Fruit fly (Drosophila melanogaster) whole organism, embryonic: ENCODE data around the gene RpL13.

Experiments used
- Ada2b ChIP-seq: fragments of 200-800 bp; sonication (Bioruptor generic); IDR thresholded peaks from 2 replicates; pipeline ENCODE4 v1.3.6; 2022; ENCODE audit warnings: missing biosample characterization, missing genetic modification characterization
- Aef1 ChIP-seq: fragments of 200-800 bp; sonication (Bioruptor generic); IDR thresholded peaks from 3 replicates; pipeline ENCODE4 v1.3.6; 2022; ENCODE audit warnings: missing biosample characterization, missing genetic modification characterization
- Atf3 ChIP-seq: fragments of 200-800 bp; sonication (Bioruptor generic); optimal IDR thresholded peaks from 3 replicates; lab custom pipeline; 2016; ENCODE audit warnings: missing biosample characterization, missing genetic modification characterization
- Atf6 ChIP-seq: fragments of 200-800 bp; sonication (Bioruptor generic); IDR thresholded peaks from 2 replicates; pipeline ENCODE4 v1.3.6; 2022; ENCODE audit warnings: missing biosample characterization, missing genetic modification characterization
- CG10147 ChIP-seq: fragments of 200-800 bp; sonication (Bioruptor generic); optimal IDR thresholded peaks from 2 replicates; lab custom pipeline; 2019; ENCODE audit warnings: missing biosample characterization, mild to moderate bottlenecking, missing genetic modification characterization, moderate library complexity
- CG10274 ChIP-seq: fragments of 200-800 bp; sonication (Bioruptor generic); optimal IDR thresholded peaks from 3 replicates; lab custom pipeline; 2017; ENCODE audit warnings: missing biosample characterization, mild to moderate bottlenecking, missing genetic modification characterization
- CG11560 ChIP-seq: fragments of 200-800 bp; sonication (Bioruptor generic); IDR thresholded peaks from 3 replicates; pipeline ENCODE4 v1.3.6; 2022; ENCODE audit warnings: missing biosample characterization, missing genetic modification characterization
- CG11696 ChIP-seq: fragments of 200-800 bp; sonication (Bioruptor generic); IDR thresholded peaks from 2 replicates; pipeline ENCODE4 v1.3.6; 2022; ENCODE audit warnings: missing biosample characterization, missing genetic modification characterization
- CG12391 ChIP-seq: fragments of 200-800 bp; sonication (Bioruptor generic); optimal IDR thresholded peaks from 3 replicates; lab custom pipeline; 2018; ENCODE audit warnings: missing biosample characterization, mild to moderate bottlenecking, missing genetic modification characterization, moderate library complexity
- CG14667 ChIP-seq: fragments of 200-800 bp; sonication (Bioruptor generic); IDR thresholded peaks from 2 replicates; pipeline ENCODE4 v1.3.6; 2022; ENCODE audit warnings: missing biosample characterization, missing genetic modification characterization
- CG15601 ChIP-seq: fragments of 200-800 bp; sonication (Bioruptor generic); optimal IDR thresholded peaks from 3 replicates; lab custom pipeline; 2019; ENCODE audit warnings: missing biosample characterization, mild to moderate bottlenecking, missing genetic modification characterization, moderate library complexity
- CG17802 ChIP-seq: fragments of 200-800 bp; sonication (Bioruptor generic); optimal IDR thresholded peaks from 2 replicates; lab custom pipeline; 2018; ENCODE audit warnings: missing biosample characterization, mild to moderate bottlenecking, missing genetic modification characterization, moderate library complexity
- CG2129 ChIP-seq: fragments of 200-800 bp; sonication (Bioruptor generic); IDR thresholded peaks from 2 replicates; pipeline ENCODE4 v1.3.6; 2022; ENCODE audit warnings: missing biosample characterization, missing genetic modification characterization; ENCODE audit not compliant: partially characterized antibody
- CG2678 ChIP-seq: fragments of 200-800 bp; sonication (Bioruptor generic); optimal IDR thresholded peaks from 3 replicates; lab custom pipeline; 2019; ENCODE audit warnings: missing biosample characterization, mild to moderate bottlenecking, missing genetic modification characterization, moderate library complexity
- CG3065 ChIP-seq: fragments of 200-800 bp; sonication (Bioruptor generic); optimal IDR thresholded peaks from 2 replicates; lab custom pipeline; 2016; ENCODE audit warnings: missing biosample characterization, missing genetic modification characterization
- CG34422 ChIP-seq: fragments of 200-800 bp; sonication (Bioruptor generic); IDR thresholded peaks from 3 replicates; pipeline ENCODE4 v1.3.6; 2022; ENCODE audit warnings: missing biosample characterization, missing genetic modification characterization
- CG3726 ChIP-seq: fragments of 200-800 bp; sonication (Bioruptor generic); IDR thresholded peaks from 3 replicates; pipeline ENCODE4, ENCODE4 v1.3.6; 2022; ENCODE audit warnings: missing biosample characterization, missing genetic modification characterization
- CG4282 ChIP-seq: fragments of 200-800 bp; sonication (Bioruptor generic); optimal IDR thresholded peaks from 2 replicates; lab custom pipeline; 2016; ENCODE audit warnings: missing biosample characterization, missing genetic modification characterization
- CG43689 ChIP-seq: fragments of 200-800 bp; sonication (Bioruptor generic); IDR thresholded peaks from 2 replicates; pipeline ENCODE4 v1.3.6; 2022; ENCODE audit warnings: missing biosample characterization, missing genetic modification characterization
- CG6683 ChIP-seq: fragments of 200-800 bp; sonication (Bioruptor generic); optimal IDR thresholded peaks from 2 replicates; lab custom pipeline; 2017; ENCODE audit warnings: missing biosample characterization, mild to moderate bottlenecking, missing genetic modification characterization, missing genetic modification reagents
- CG7271 ChIP-seq: fragments of 200-800 bp; sonication (Bioruptor generic); optimal IDR thresholded peaks from 2 replicates; lab custom pipeline; 2018; ENCODE audit warnings: missing biosample characterization, mild to moderate bottlenecking, missing genetic modification characterization, moderate library complexity
- CG7839 ChIP-seq: fragments of 200-800 bp; sonication (Bioruptor generic); optimal IDR thresholded peaks from 3 replicates; lab custom pipeline; 2018; ENCODE audit warnings: missing biosample characterization, mild to moderate bottlenecking, missing genetic modification characterization, moderate library complexity
- CG8765 ChIP-seq: fragments of 200-800 bp; sonication (Bioruptor generic); IDR thresholded peaks from 2 replicates; pipeline ENCODE4 v1.3.6; 2022; ENCODE audit warnings: missing biosample characterization, missing genetic modification characterization
- CG9215 ChIP-seq: fragments of 200-800 bp; sonication (Bioruptor generic); IDR thresholded peaks from 2 replicates; pipeline ENCODE4 v1.3.6; 2022; ENCODE audit warnings: missing biosample characterization, missing genetic modification characterization
- Camta ChIP-seq: fragments of 200-800 bp; sonication (Bioruptor generic); optimal IDR thresholded peaks from 2 replicates; lab custom pipeline; 2016; ENCODE audit warnings: missing biosample characterization, missing genetic modification characterization
- Dek ChIP-seq: fragments of 200-800 bp; sonication (Bioruptor generic); optimal IDR thresholded peaks from 3 replicates; lab custom pipeline; 2019; ENCODE audit warnings: missing biosample characterization, mild to moderate bottlenecking, missing genetic modification characterization, moderate library complexity
- Dp ChIP-seq: fragments of 200-800 bp; sonication (Bioruptor generic); optimal IDR thresholded peaks from 2 replicates; lab custom pipeline; 2018; ENCODE audit warnings: missing biosample characterization, mild to moderate bottlenecking, missing genetic modification characterization, moderate library complexity
- GATAe ChIP-seq: fragments of 200-800 bp; sonication (Bioruptor generic); conservative IDR thresholded peaks from 2 replicates; pipeline ENCODE4 v1.3.6; 2022; ENCODE audit warnings: missing biosample characterization, missing genetic modification characterization
- HLH4C ChIP-seq: fragments of 200-800 bp; sonication (Bioruptor generic); IDR thresholded peaks from 3 replicates; pipeline ENCODE4 v1.3.6; 2022; ENCODE audit warnings: missing biosample characterization, missing genetic modification characterization; ENCODE audit not compliant: partially characterized antibody
- Mes4 ChIP-seq: fragments of 200-800 bp; sonication (Bioruptor generic); optimal IDR thresholded peaks from 2 replicates; lab custom pipeline; 2016; ENCODE audit warnings: missing biosample characterization, missing genetic modification characterization
- Nf-YA ChIP-seq: fragments of 200-800 bp; sonication (Bioruptor generic); IDR thresholded peaks from 2 replicates; pipeline ENCODE4 v1.3.6; 2022; ENCODE audit warnings: missing biosample characterization, missing genetic modification characterization
- Scr ChIP-seq: fragments of 200-800 bp; sonication (Bioruptor generic); IDR thresholded peaks from 2 replicates; pipeline ENCODE4 v1.3.6; 2022; ENCODE audit warnings: missing biosample characterization, missing genetic modification characterization; ENCODE audit not compliant: partially characterized antibody
- Sry-β ChIP-seq: fragments of 200-800 bp; sonication (Bioruptor generic); optimal IDR thresholded peaks from 2 replicates; lab custom pipeline; 2018; ENCODE audit warnings: missing biosample characterization, mild to moderate bottlenecking, missing genetic modification characterization, moderate library complexity
- Stat92E ChIP-seq, 3 experiments: fragments of >200 bp in 2 of 3; fragments of 200-800 bp in 1 of 3; sonication (Bioruptor generic) in 1 of 3; optimal IDR thresholded peaks; 2 replicates each; lab custom pipeline; 2017 to 2019; ENCODE audit warnings: missing biosample characterization in 3 of 3, missing genetic modification characterization in 3 of 3, mild to moderate bottlenecking in 1 of 3, moderate library complexity in 1 of 3
- amos ChIP-seq: fragments of 200-800 bp; sonication (Bioruptor generic); IDR thresholded peaks from 2 replicates; pipeline ENCODE4 v1.3.6; 2022; ENCODE audit warnings: missing biosample characterization, missing genetic modification characterization; ENCODE audit not compliant: partially characterized antibody
- grau ChIP-seq: fragments of 200-800 bp; optimal IDR thresholded peaks from 3 replicates; lab custom pipeline; 2019; ENCODE audit warnings: missing biosample characterization, mild to moderate bottlenecking, missing genetic modification characterization, moderate library complexity
- h ChIP-seq: fragments of >200 bp; optimal IDR thresholded peaks from 2 replicates; lab custom pipeline; 2017
- hkb ChIP-seq, 2 experiments: fragments of 200-800 bp in 1 of 2; fragments of >200 bp in 1 of 2; sonication (Bioruptor generic) in 1 of 2; IDR thresholded peaks in 1 of 2; optimal IDR thresholded peaks in 1 of 2; 2 replicates each; pipeline versions ENCODE4 v1.3.6 to Lab custom; 2017 to 2022; ENCODE audit warnings: missing biosample characterization in 1 of 2, missing genetic modification characterization in 1 of 2
- kni ChIP-seq: fragments of 200-800 bp; sonication (Bioruptor generic); optimal IDR thresholded peaks from 3 replicates; lab custom pipeline; 2017; ENCODE audit warnings: mild to moderate bottlenecking, missing biosample characterization, missing genetic modification reagents, missing genetic modification characterization
- lmd ChIP-seq: fragments of 200-800 bp; sonication (Bioruptor generic); IDR thresholded peaks from 2 replicates; pipeline ENCODE4 v1.3.6; 2022; ENCODE audit warnings: missing biosample characterization, missing genetic modification characterization
- nom ChIP-seq: fragments of 200-800 bp; sonication (Bioruptor generic); optimal IDR thresholded peaks from 2 replicates; lab custom pipeline; 2017; ENCODE audit warnings: missing biosample characterization, missing genetic modification characterization, mild to moderate bottlenecking, moderate library complexity, missing genetic modification reagents
- phol ChIP-seq: fragments of 200-800 bp; sonication (Bioruptor generic); optimal IDR thresholded peaks from 3 replicates; lab custom pipeline; 2018; ENCODE audit warnings: missing biosample characterization, mild to moderate bottlenecking, missing genetic modification characterization, moderate library complexity
- pros ChIP-seq: fragments of 200-800 bp; sonication (Bioruptor generic); optimal IDR thresholded peaks from 3 replicates; lab custom pipeline; 2019; ENCODE audit warnings: missing biosample characterization, mild to moderate bottlenecking, missing genetic modification characterization, moderate library complexity
- pum ChIP-seq: fragments of 200-800 bp; sonication (Bioruptor generic); optimal IDR thresholded peaks from 2 replicates; lab custom pipeline; 2016; ENCODE audit warnings: missing biosample characterization, missing genetic modification characterization
- tap ChIP-seq: fragments of 200-800 bp; optimal IDR thresholded peaks from 3 replicates; lab custom pipeline; 2019; ENCODE audit warnings: missing biosample characterization, mild to moderate bottlenecking, missing genetic modification characterization, moderate library complexity
- trem ChIP-seq: fragments of 200-800 bp; optimal IDR thresholded peaks from 3 replicates; lab custom pipeline; 2019; ENCODE audit warnings: missing biosample characterization, mild to moderate bottlenecking, missing genetic modification characterization, moderate library complexity
- zen ChIP-seq: fragments of 200-800 bp; sonication (Bioruptor generic); optimal IDR thresholded peaks from 3 replicates; lab custom pipeline; 2018; ENCODE audit warnings: missing biosample characterization, mild to moderate bottlenecking, missing genetic modification characterization, moderate library complexity

RpL13 gene

DNA sequence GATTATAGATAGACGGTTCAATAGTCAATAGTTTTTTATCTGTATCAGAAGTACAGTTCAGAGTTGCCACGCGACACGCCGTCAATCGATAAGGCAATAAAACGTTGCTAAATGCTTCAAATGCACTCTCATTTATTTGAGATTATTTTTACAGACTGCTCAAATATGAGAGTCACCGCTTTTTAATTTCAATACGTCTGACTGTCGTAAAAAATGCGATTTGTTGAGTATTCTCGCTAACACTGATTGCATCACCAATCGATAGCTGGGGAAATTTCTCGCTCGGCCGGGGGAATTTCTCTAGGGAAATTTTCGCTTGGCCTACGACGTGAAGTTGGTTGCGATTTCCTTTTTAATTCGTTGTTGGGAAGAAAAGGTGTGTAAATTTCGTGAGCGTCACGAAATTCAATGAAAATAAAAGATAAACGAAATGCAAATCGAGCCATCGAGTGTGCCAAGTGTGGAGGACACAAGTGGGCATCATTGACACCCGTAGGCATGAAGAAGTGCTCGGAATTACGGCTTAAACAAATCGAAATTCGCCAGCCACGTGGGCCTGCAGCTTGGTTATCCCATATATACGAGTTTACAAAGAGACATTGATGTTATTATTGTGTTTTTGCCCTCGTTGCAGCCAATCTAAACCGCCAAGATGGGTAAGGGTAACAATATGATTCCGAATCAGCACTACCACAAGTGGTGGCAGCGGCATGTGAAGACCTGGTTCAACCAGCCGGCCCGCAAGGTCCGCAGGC, at the start of gene RpL13, which contains the start of gene Dref (continued):
- peak; percentile 85 for TF ChIP-seq trem (tag; lab: Kevin White, UChicago)
- peak; percentile 61 for TF ChIP-seq CG9215 (GFP tag; lab: Robert Waterston, UW)
- TF ChIP-seq CG2129 (GFP tag; lab: Robert Waterston, UW), result peak; percentile 47
- TF ChIP-seq CG11560 (tag; lab: Robert Waterston, UW), result 0 out of 3 replicates have a peak, but pooled peaks have one; percentile 11
- peak; percentile 47 for TF ChIP-seq Aef1 (GFP tag; lab: Robert Waterston, UW)
- peak; percentile 79 for TF ChIP-seq tap (tag; lab: Kevin White, UChicago)
- TF ChIP-seq Ada2b (GFP tag; lab: Robert Waterston, UW), result peak; percentile 62; the same call in 1 of the 2 replicates
- peak; percentile 74 for TF ChIP-seq Atf3 (GFP tag; lab: Kevin White, UChicago)
- no peak for TF ChIP-seq Dek (tag; lab: Kevin White, UChicago)
- TF ChIP-seq hkb (optimal IDR thresholded peaks at IDR 0.05; lab: Kevin White, UChicago), result no peak
- TF ChIP-seq hkb (GFP tag; IDR thresholded peaks at IDR 0.05; lab: Robert Waterston, UW), result peak; percentile 89
- peak; percentile 78 for TF ChIP-seq CG10274 (GFP tag; lab: Kevin White, UChicago)
- TF ChIP-seq GATAe (GFP tag; lab: Robert Waterston, UW), result peak; percentile 28; the same call in 1 of the 2 replicates
- TF ChIP-seq CG10147, result peak; percentile 81
- peak; percentile 73 for TF ChIP-seq Dp (GFP tag; lab: Kevin White, UChicago)
- peak; percentile 53 for TF ChIP-seq CG17802
- peak; percentile 55; the same call in 1 of the 3 replicates for TF ChIP-seq CG3726 (GFP tag; lab: Robert Waterston, UW)
- peak; percentile 60 for TF ChIP-seq pros (GFP tag; lab: Kevin White, UChicago)
- TF ChIP-seq CG7271 (tag; lab: Kevin White, UChicago), result peak; percentile 93
- TF ChIP-seq HLH4C (GFP tag; lab: Robert Waterston, UW), result peak; percentile 90; the same call in 2 of the 3 replicates
- TF ChIP-seq Stat92E (GFP tag; optimal IDR thresholded peaks at IDR 0.05; lab: Kevin White, UChicago), result peak in 1 of 3 experiments; percentile 80
- peak; percentile 84 for TF ChIP-seq CG6683 (GFP tag; lab: Kevin White, UChicago)
- peak; percentile 63 for TF ChIP-seq CG43689 (GFP tag; lab: Robert Waterston, UW)
- TF ChIP-seq nom (GFP tag; lab: Kevin White, UChicago), result peak; percentile 92
- TF ChIP-seq CG34422 (GFP tag; lab: Robert Waterston, UW), result peak; percentile 77; the same call in 2 of the 3 replicates
- peak; percentile 72 for TF ChIP-seq amos (GFP tag; lab: Robert Waterston, UW)
- peak; percentile 88 for TF ChIP-seq CG12391 (tag; lab: Kevin White, UChicago)
- peak; percentile 97 for TF ChIP-seq kni (GFP tag; lab: Kevin White, UChicago)
- TF ChIP-seq Camta (GFP tag; lab: Kevin White, UChicago), result peak; percentile 88
- TF ChIP-seq Nf-YA, result peak; percentile 72
- peak; percentile 57 for TF ChIP-seq Sry-β (GFP tag; lab: Kevin White, UChicago)
- peak; percentile 16; the same call in 1 of the 2 replicates for TF ChIP-seq CG14667 (GFP tag; lab: Robert Waterston, UW)
- TF ChIP-seq Scr (GFP tag; lab: Robert Waterston, UW), result peak; percentile 85
- peak; percentile 81 for TF ChIP-seq grau (tag; lab: Kevin White, UChicago)
- peak; percentile 83 for TF ChIP-seq CG4282 (GFP tag; lab: Kevin White, UChicago)
- TF ChIP-seq CG8765 (GFP tag; lab: Robert Waterston, UW), result peak; percentile 61; the same call in 1 of the 2 replicates
- TF ChIP-seq Mes4 (GFP tag; lab: Kevin White, UChicago), result peak; percentile 95
- peak; percentile 74 for TF ChIP-seq phol (tag; lab: Kevin White, UChicago)
- TF ChIP-seq Atf6 (GFP tag; lab: Robert Waterston, UW), result peak; percentile 84
- peak; percentile 59; the same call in 1 of the 2 replicates for TF ChIP-seq lmd (GFP tag; lab: Robert Waterston, UW)
- TF ChIP-seq CG7839 (tag; lab: Kevin White, UChicago), result peak; percentile 82
- TF ChIP-seq h (lab: Kevin White, UChicago), result no peak
- peak; percentile 67 for TF ChIP-seq zen (tag; lab: Kevin White, UChicago)
- TF ChIP-seq pum (GFP tag; lab: Kevin White, UChicago), result peak; percentile 67
- TF ChIP-seq CG11696 (GFP tag; lab: Robert Waterston, UW), result peak; percentile 72
- TF ChIP-seq CG3065, result peak; percentile 51
- peak; percentile 90 for TF ChIP-seq CG15601 (tag; lab: Kevin White, UChicago)
- TF ChIP-seq CG2678 (tag; lab: Kevin White, UChicago), result peak; percentile 86
